Fruit fly (Drosophila melanogaster): Measurements from ENCODE around the gene TfIIA-L.

TfIIA-L gene

DNA sequence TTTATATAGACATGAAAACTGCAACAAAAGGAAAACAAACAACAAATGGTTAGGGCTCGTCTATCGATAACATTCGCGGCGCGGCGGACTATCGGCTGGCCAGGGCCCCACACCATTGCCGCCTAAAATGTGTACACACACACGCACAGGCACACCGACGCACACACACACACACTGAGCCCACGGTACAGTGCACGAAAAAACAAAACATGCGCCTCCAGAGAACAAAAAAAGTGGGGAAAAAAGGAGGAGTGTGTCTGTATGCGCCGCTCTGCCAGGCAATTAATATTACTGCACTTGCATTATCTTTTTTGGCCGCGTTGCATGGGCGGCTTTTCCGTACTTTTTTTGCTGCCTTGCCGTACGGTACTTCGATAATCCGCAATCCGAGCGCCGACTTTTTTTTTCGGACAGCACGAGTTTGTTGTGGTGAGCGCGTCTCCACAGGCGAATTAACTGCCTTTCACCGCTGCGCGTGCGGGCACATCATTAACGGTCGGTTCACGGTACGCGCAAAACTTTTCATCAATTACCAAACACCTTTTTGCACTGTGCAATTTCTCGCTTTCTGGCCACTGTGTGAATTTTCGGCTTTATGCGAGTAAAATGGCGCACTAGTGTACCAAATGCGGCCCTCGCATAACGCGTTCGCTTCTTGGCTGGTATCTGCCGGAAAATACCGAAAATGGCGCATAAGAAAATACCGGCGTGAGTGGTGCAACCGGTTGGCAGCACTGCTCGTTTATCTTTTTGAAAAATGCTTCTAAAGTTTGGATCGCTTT is 12.7 kb downstream of the TfIIA-L start, which contains the start of gene woc (continued):
- TF ChIP-seq CG18619 (GFP tag; optimal IDR thresholded peaks at IDR 0.05) (peak; percentile 61), CG3847 (GFP tag; IDR thresholded peaks at IDR 0.05) (peak; percentile 41; the same call in 1 of the 2 replicates), CG16779 (GFP tag; IDR thresholded peaks at IDR 0.05) (no peak), CG14014 (GFP tag; IDR thresholded peaks at IDR 0.05) (peak; percentile 45; the same call in 1 of the 2 replicates), CG1792 (GFP tag; optimal IDR thresholded peaks at IDR 0.05) (peak; percentile 5), zfh2 (GFP tag; optimal IDR thresholded peaks at IDR 0.05) (peak; percentile 71), CG1647 (GFP tag; optimal IDR thresholded peaks at IDR 0.05) (no peak), Ets97D (GFP tag; optimal IDR thresholded peaks at IDR 0.05) (peak; percentile 76), sisA (GFP tag; IDR thresholded peaks at IDR 0.05) (peak; percentile 60), gfzf (GFP tag; optimal IDR thresholded peaks at IDR 0.05) (peak; percentile 96), lola (GFP tag; optimal IDR thresholded peaks at IDR 0.05) (peak in 1 of 3 experiments; percentile 5), luna (GFP tag; optimal IDR thresholded peaks at IDR 0.05) (no peak), CG12104 (GFP tag; optimal IDR thresholded peaks at IDR 0.05) (peak; percentile 43), ato (GFP tag; IDR thresholded peaks at IDR 0.05; ENCODE audit: partially characterized antibody) (peak; percentile 90), bigmax (GFP tag; optimal IDR thresholded peaks at IDR 0.05) (peak; percentile 40), Myb (GFP tag; optimal IDR thresholded peaks at IDR 0.05) (peak; percentile 73), bab2 (GFP tag; optimal IDR thresholded peaks at IDR 0.05) (peak; percentile 46), fru (optimal IDR thresholded peaks at IDR 0.05) (no peak), CG11398 (GFP tag; optimal IDR thresholded peaks at IDR 0.05) (peak; percentile 48), CG15601 (tag; optimal IDR thresholded peaks at IDR 0.05) (no peak), unpg (GFP tag; optimal IDR thresholded peaks at IDR 0.05) (no peak), Dref (GFP tag; IDR thresholded peaks at IDR 0.05) (peak; percentile 95), gce (GFP tag; IDR thresholded peaks at IDR 0.05) (no peak), CG31224 (GFP tag; IDR thresholded peaks at IDR 0.05) (peak; percentile 43; the same call in 1 of the 2 replicates), her (GFP tag; optimal IDR thresholded peaks at IDR 0.05) (peak; percentile 60), CG9215 (GFP tag; IDR thresholded peaks at IDR 0.05) (peak; percentile 43), Dip3 (GFP tag; optimal IDR thresholded peaks at IDR 0.05) (peak; percentile 28), bowl (GFP tag; IDR thresholded peaks at IDR 0.05) (no peak), tx (GFP tag; optimal IDR thresholded peaks at IDR 0.05) (peak; percentile 49), CG10979 (tag; optimal IDR thresholded peaks at IDR 0.05) (peak; percentile 30), NFAT (GFP tag; IDR thresholded peaks at IDR 0.05) (peak; percentile 55; the same call in 1 of the 2 replicates), CG34376 (GFP tag; optimal IDR thresholded peaks at IDR 0.05) (no peak), CG11723 (GFP tag; optimal IDR thresholded peaks at IDR 0.05) (no peak), nerfin-1 (tag; optimal IDR thresholded peaks at IDR 0.05) (peak; percentile 40), crp (GFP tag; optimal IDR thresholded peaks at IDR 0.05) (no peak), Trl (optimal IDR thresholded peaks at IDR 0.05) (no peak), Trl (GFP tag; optimal IDR thresholded peaks at IDR 0.05) (peak; percentile 23), pan (optimal IDR thresholded peaks at IDR 0.05) (no peak), pan (GFP tag; optimal IDR thresholded peaks at IDR 0.05 in 1 of 2, IDR thresholded peaks at IDR 0.05 in 1 of 2) (no peak), B-H1 (GFP tag; IDR thresholded peaks at IDR 0.05) (no peak), oc (tag; optimal IDR thresholded peaks at IDR 0.05) (no peak), Med (GFP tag) (peak; percentile 93), ind (GFP tag; optimal IDR thresholded peaks at IDR 0.05) (peak; percentile 60), CG10209 (GFP tag; optimal IDR thresholded peaks at IDR 0.05) (peak; percentile 35), al (GFP tag; IDR thresholded peaks at IDR 0.05) (no peak), CG32772 (GFP tag; IDR thresholded peaks at IDR 0.05) (peak; percentile 68), Doc2 (GFP tag; IDR thresholded peaks at IDR 0.05) (no peak), CG2120 (GFP tag; optimal IDR thresholded peaks at IDR 0.05) (peak; percentile 78), NfI (GFP tag; optimal IDR thresholded peaks at IDR 0.05) (peak; percentile 24), corto (GFP tag; optimal IDR thresholded peaks at IDR 0.05) (no peak), CG10267 (tag; optimal IDR thresholded peaks at IDR 0.05) (peak; percentile 23)

Data from whole organism, embryonic.